Worm (Caenorhabditis elegans) whole organism, mixed stage, embryonic: ENCODE results near the gene C16B8.2.
A peak's percentile ranks its signal among the peaks of the same experiment; 100 is the strongest.

Experiments used
- M03D4.4 ChIP-seq: sonication (generic microtip); optimal IDR thresholded peaks from 2 replicates; lab custom pipeline; 2017; ENCODE audit warnings: mild to moderate bottlenecking, missing genetic modification characterization, missing compliant biosample characterization
- bed-3 ChIP-seq: fragments of 200-800 bp; sonication (Bioruptor generic); optimal IDR thresholded peaks from 3 replicates; lab custom pipeline; 2018; ENCODE audit warnings: mild to moderate bottlenecking, missing genetic modification characterization, moderate library complexity, missing compliant biosample characterization
- blmp-1 ChIP-seq: fragments of 150-350 bp; optimal IDR thresholded peaks from 2 replicates; lab custom pipeline; 2014; ENCODE audit warnings: missing biosample characterization, missing genetic modification characterization
- ceh-39 ChIP-seq: fragments of 150-350 bp; optimal IDR thresholded peaks from 2 replicates; lab custom pipeline; 2014; ENCODE audit warnings: missing biosample characterization, missing genetic modification characterization
- ceh-43 ChIP-seq: fragments of 200-800 bp; sonication (Bioruptor generic); optimal IDR thresholded peaks from 2 replicates; lab custom pipeline; 2018; ENCODE audit warnings: mild to moderate bottlenecking, missing genetic modification characterization, moderate library complexity, missing compliant biosample characterization
- ces-1 ChIP-seq: fragments of 150-350 bp; optimal IDR thresholded peaks from 2 replicates; lab custom pipeline; 2014; ENCODE audit warnings: missing biosample characterization, missing genetic modification reagents, missing genetic modification characterization
- drap-1 ChIP-seq: fragments of 200-800 bp; sonication (Bioruptor generic); optimal IDR thresholded peaks from 3 replicates; lab custom pipeline; 2018; ENCODE audit warnings: mild to moderate bottlenecking, missing genetic modification characterization, missing compliant biosample characterization
- elt-1 ChIP-seq: sonication (generic microtip); optimal IDR thresholded peaks from 2 replicates; lab custom pipeline; 2017; ENCODE audit warnings: missing genetic modification characterization, mild to moderate bottlenecking, missing compliant biosample characterization, antibody characterized with exemption, moderate library complexity, borderline replicate concordance; ENCODE audit not compliant: insufficient read depth
- elt-3 ChIP-seq: fragments of 150-350 bp; optimal IDR thresholded peaks from 2 replicates; lab custom pipeline; 2014; ENCODE audit warnings: missing biosample characterization, missing genetic modification characterization
- flh-1 ChIP-seq: fragments of 200-800 bp; sonication (Bioruptor generic); optimal IDR thresholded peaks from 2 replicates; lab custom pipeline; 2018; ENCODE audit warnings: mild to moderate bottlenecking, missing genetic modification characterization, moderate library complexity, missing compliant biosample characterization
- hlh-1 ChIP-seq: fragments of 150-350 bp; optimal IDR thresholded peaks from 2 replicates; lab custom pipeline; 2014; ENCODE audit warnings: missing biosample characterization, missing genetic modification reagents, missing genetic modification characterization
- lin-32 ChIP-seq: fragments of 200-800 bp; sonication (Bioruptor generic); optimal IDR thresholded peaks from 2 replicates; lab custom pipeline; 2018; ENCODE audit warnings: mild to moderate bottlenecking, missing genetic modification characterization, missing compliant biosample characterization
- lsy-2 ChIP-seq: fragments of 150-350 bp; optimal IDR thresholded peaks from 2 replicates; lab custom pipeline; 2014; ENCODE audit warnings: missing biosample characterization, missing genetic modification characterization
- mep-1 ChIP-seq: fragments of 150-350 bp; optimal IDR thresholded peaks from 2 replicates; lab custom pipeline; 2017; ENCODE audit warnings: missing biosample characterization, missing genetic modification reagents, missing genetic modification characterization, inconsistent platforms
- mls-2 ChIP-seq: sonication (generic microtip); optimal IDR thresholded peaks from 2 replicates; lab custom pipeline; 2016; ENCODE audit warnings: mild to moderate bottlenecking, missing genetic modification characterization, moderate library complexity, missing compliant biosample characterization
- nhr-12 ChIP-seq: fragments of 150-350 bp; optimal IDR thresholded peaks from 2 replicates; lab custom pipeline; 2014; ENCODE audit warnings: missing biosample characterization, missing genetic modification characterization
- nhr-237 ChIP-seq: fragments of 150-350 bp; optimal IDR thresholded peaks from 2 replicates; lab custom pipeline; 2014; ENCODE audit warnings: missing biosample characterization, missing genetic modification characterization
- nhr-76 ChIP-seq: sonication (generic microtip); optimal IDR thresholded peaks from 2 replicates; lab custom pipeline; 2017; ENCODE audit warnings: missing biosample characterization, missing genetic modification characterization
- pha-4 ChIP-seq: fragments of 150-350 bp; optimal IDR thresholded peaks from 2 replicates; lab custom pipeline; 2018; ENCODE audit warnings: missing biosample characterization, missing genetic modification reagents, missing genetic modification characterization
- sem-2 ChIP-seq: fragments of 200-800 bp; sonication (Bioruptor generic); optimal IDR thresholded peaks from 2 replicates; lab custom pipeline; 2018; ENCODE audit warnings: mild to moderate bottlenecking, missing genetic modification characterization, missing compliant biosample characterization
- snpc-4 ChIP-seq: fragments of 150-350 bp; optimal IDR thresholded peaks from 2 replicates; lab custom pipeline; 2014; ENCODE audit warnings: missing biosample characterization, missing genetic modification characterization
- sptf-1 ChIP-seq: sonication (generic microtip); optimal IDR thresholded peaks from 2 replicates; lab custom pipeline; 2017; ENCODE audit warnings: mild to moderate bottlenecking, missing genetic modification characterization, moderate library complexity, missing compliant biosample characterization
- tbx-8 ChIP-seq: fragments of 200-800 bp; sonication (Bioruptor generic); optimal IDR thresholded peaks from 2 replicates; lab custom pipeline; 2018; ENCODE audit warnings: mild to moderate bottlenecking, missing genetic modification characterization, moderate library complexity, missing compliant biosample characterization
- unc-120 ChIP-seq: sonication (generic microtip); optimal IDR thresholded peaks from 2 replicates; lab custom pipeline; 2017; ENCODE audit warnings: missing genetic modification characterization, missing compliant biosample characterization; ENCODE audit not compliant: poor library complexity, severe bottlenecking
- unc-39 ChIP-seq: fragments of 150-350 bp; optimal IDR thresholded peaks from 2 replicates; lab custom pipeline; 2014; ENCODE audit warnings: missing biosample characterization, missing genetic modification characterization
- unc-62 ChIP-seq: fragments of 150-350 bp; optimal IDR thresholded peaks from 2 replicates; lab custom pipeline; 2014; ENCODE audit warnings: missing biosample characterization, missing genetic modification reagents, missing genetic modification characterization
- zip-8 ChIP-seq: fragments of 150-350 bp; optimal IDR thresholded peaks from 2 replicates; lab custom pipeline; 2014; ENCODE audit warnings: missing biosample characterization, missing genetic modification characterization
- ztf-11 ChIP-seq: fragments of 150-350 bp; optimal IDR thresholded peaks from 2 replicates; lab custom pipeline; 2014; ENCODE audit warnings: missing biosample characterization, missing genetic modification characterization

Gene C16B8.2

DNA sequence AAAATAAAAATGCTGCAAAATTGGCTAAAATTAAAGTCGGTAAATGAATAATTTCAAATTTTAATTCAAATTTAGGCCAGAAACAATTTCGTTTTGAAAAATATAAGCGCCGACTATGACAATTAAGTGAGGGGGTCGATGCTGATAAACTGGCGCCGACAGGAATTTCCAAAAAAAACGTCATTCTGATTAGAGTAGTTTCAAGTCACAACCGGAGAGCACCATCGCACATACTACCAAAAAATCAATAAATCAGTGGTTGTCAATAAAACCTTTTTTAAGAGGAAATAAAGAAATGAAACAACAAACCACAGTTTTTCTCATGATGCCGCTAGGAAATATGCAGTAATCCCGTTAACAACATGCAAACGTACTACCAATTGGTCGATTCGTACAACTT lies 17.2 kb downstream of the C16B8.2 start:
- no peak for TF ChIP-seq mep-1 (tag; lab: Kevin White, UChicago)
- no peak for TF ChIP-seq bed-3 (GFP tag; lab: Kevin White, UChicago)
- TF ChIP-seq nhr-237 = no peak
- TF ChIP-seq elt-1 (tag; lab: Kevin White, UChicago) = no peak
- TF ChIP-seq unc-62 (GFP tag; lab: Kevin White, UChicago) = no peak
- no peak for TF ChIP-seq ces-1
- TF ChIP-seq M03D4.4 = no peak
- TF ChIP-seq lin-32 (GFP tag; lab: Kevin White, UChicago) = no peak
- TF ChIP-seq snpc-4 (tag; lab: Kevin White, UChicago) = no peak
- TF ChIP-seq sem-2 (GFP tag; lab: Kevin White, UChicago) = no peak
- TF ChIP-seq unc-39 (tag; lab: Kevin White, UChicago) = no peak
- TF ChIP-seq hlh-1 = no peak
- no peak for TF ChIP-seq flh-1 (GFP tag; lab: Kevin White, UChicago)
- TF ChIP-seq zip-8 (tag; lab: Kevin White, UChicago) = no peak
- TF ChIP-seq elt-3 = no peak
- no peak for TF ChIP-seq lsy-2
- TF ChIP-seq, all 35 proteins: peak for 0

DNA sequence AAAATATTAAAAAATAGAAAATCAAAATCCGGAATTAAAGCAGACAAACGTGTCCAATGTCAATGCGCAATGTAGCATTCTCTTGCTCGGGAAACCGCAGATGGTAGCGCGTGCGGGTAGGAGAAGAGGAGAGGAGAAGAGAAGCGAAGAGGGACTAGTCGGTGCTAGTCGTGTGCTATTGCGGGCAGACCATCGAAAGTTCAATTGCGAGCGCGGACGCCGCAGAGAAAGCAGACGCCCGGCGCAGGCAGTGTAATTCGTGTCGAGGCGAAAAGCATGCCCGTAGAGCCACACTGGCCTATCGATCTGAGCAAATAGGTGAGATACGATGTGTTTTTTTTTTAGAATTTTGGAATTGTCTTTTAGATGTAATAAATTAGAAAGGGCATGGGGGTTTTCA lies 20.6 kb downstream of the C16B8.2 start:
- TF ChIP-seq nhr-76 (tag; lab: Kevin White, UChicago) (no peak), ces-1 (peak; percentile 34), pha-4 (tag; lab: Kevin White, UChicago) (peak; percentile 39), unc-120 (tag; lab: Kevin White, UChicago) (peak; percentile 88), nhr-12 (tag; lab: Kevin White, UChicago) (no peak), snpc-4 (tag; lab: Kevin White, UChicago) (no peak)

ce11 chrX:3944961-3945587 lies 21.2 kb downstream of the C16B8.2 start:
- no peak for TF ChIP-seq pha-4 (tag; lab: Kevin White, UChicago)
- TF ChIP-seq ces-1 = peak; percentile 77
- no peak for TF ChIP-seq ceh-43 (GFP tag; lab: Kevin White, UChicago)
- no peak for TF ChIP-seq ztf-11 (tag; lab: Kevin White, UChicago)
- no peak for TF ChIP-seq elt-3
- TF ChIP-seq lin-32 (GFP tag; lab: Kevin White, UChicago) = no peak
- TF ChIP-seq, all 35 proteins: peak for 1

DNA sequence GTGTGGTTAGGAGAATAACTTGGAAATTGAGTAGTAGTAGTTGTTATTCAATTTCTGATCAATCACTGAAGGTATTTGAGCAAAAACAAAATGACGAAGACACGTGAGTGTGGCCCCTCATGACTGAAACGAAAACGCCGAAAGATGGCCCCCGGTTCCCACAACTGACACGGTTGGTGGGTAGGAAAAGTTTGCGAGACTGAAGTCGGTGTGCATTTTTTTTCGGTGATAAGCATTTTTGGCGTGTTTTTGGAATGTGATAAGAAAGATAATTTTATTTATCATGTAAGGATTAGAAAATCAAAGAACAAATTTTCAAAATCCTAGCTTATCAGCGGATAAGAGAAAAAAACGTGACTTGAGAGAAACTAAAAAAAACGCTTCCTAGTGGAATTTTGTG lies 22.2 kb downstream of the C16B8.2 start:
- no peak for TF ChIP-seq hlh-1
- no peak for TF ChIP-seq zip-8 (tag; lab: Kevin White, UChicago)
- no peak for TF ChIP-seq unc-120 (tag; lab: Kevin White, UChicago)
- no peak for TF ChIP-seq sem-2 (GFP tag; lab: Kevin White, UChicago)
- TF ChIP-seq tbx-8 (GFP tag; lab: Kevin White, UChicago) = no peak
- no peak for TF ChIP-seq elt-1 (tag; lab: Kevin White, UChicago)
- no peak for TF ChIP-seq mep-1 (tag; lab: Kevin White, UChicago)
- TF ChIP-seq ceh-43 (GFP tag; lab: Kevin White, UChicago) = no peak

ce11 chrX:3943213-3943612 lies 23.0 kb downstream of the C16B8.2 start, which contains the start of gene ptp-4A2:
TSS of gene ptp-4A2 (minus strand) at chrX:3943313.
- TF ChIP-seq lsy-2 (no peak), ztf-11 (tag; lab: Kevin White, UChicago) (no peak), hlh-1 (no peak), ceh-43 (GFP tag; lab: Kevin White, UChicago) (no peak), zip-8 (tag; lab: Kevin White, UChicago) (no peak), lin-32 (GFP tag; lab: Kevin White, UChicago) (no peak), drap-1 (no peak), mls-2 (tag; lab: Kevin White, UChicago) (no peak), unc-39 (tag; lab: Kevin White, UChicago) (no peak), ces-1 (no peak), sptf-1 (no peak), blmp-1 (tag; lab: Kevin White, UChicago) (no peak)

ce11 chrX:3942267-3942666 lies 24.0 kb downstream of the C16B8.2 start, which contains the start of gene T19D2.13:
TSS of gene T19D2.13 (minus strand) at chrX:3942367.
- TF ChIP-seq mls-2 (tag; lab: Kevin White, UChicago) (no peak), hlh-1 (no peak), bed-3 (GFP tag; lab: Kevin White, UChicago) (no peak), ztf-11 (tag; lab: Kevin White, UChicago) (no peak), pha-4 (tag; lab: Kevin White, UChicago) (no peak), ceh-39 (tag; lab: Kevin White, UChicago) (no peak), nhr-237 (no peak), lsy-2 (no peak), tbx-8 (GFP tag; lab: Kevin White, UChicago) (no peak), unc-120 (tag; lab: Kevin White, UChicago) (no peak), mep-1 (tag; lab: Kevin White, UChicago) (no peak), lin-32 (GFP tag; lab: Kevin White, UChicago) (no peak)
